Fruit fly (Drosophila melanogaster): ENCODE measurements around the gene Rab6.

dm6 chr2L:12085619-12086171 lies 23.2 kb downstream of the Rab6 start, which contains the start of gene prd:
- TF ChIP-seq fru (GFP tag; optimal IDR thresholded peaks at IDR 0.05) (no peak), Jra (GFP tag; optimal IDR thresholded peaks at IDR 0.05) (no peak), GATAd (GFP tag; optimal IDR thresholded peaks at IDR 0.05) (no peak), tai (GFP tag; optimal IDR thresholded peaks at IDR 0.05) (no peak), h (GFP tag; optimal IDR thresholded peaks at IDR 0.05) (no peak)
